Worm (Caenorhabditis elegans) whole organism, mixed stage, embryonic: ENCODE measurements around the gene pqn-37.

Source experiments
- M03D4.4 ChIP-seq: sonication (generic microtip); optimal IDR thresholded peaks from 2 replicates; lab custom pipeline; 2017; ENCODE audit warnings: mild to moderate bottlenecking, missing genetic modification characterization, missing compliant biosample characterization
- blmp-1 ChIP-seq: fragments of 150-350 bp; optimal IDR thresholded peaks from 2 replicates; lab custom pipeline; 2014; ENCODE audit warnings: missing biosample characterization, missing genetic modification characterization
- ceh-39 ChIP-seq: fragments of 150-350 bp; optimal IDR thresholded peaks from 2 replicates; lab custom pipeline; 2014; ENCODE audit warnings: missing biosample characterization, missing genetic modification characterization
- ceh-43 ChIP-seq: fragments of 200-800 bp; sonication (Bioruptor generic); optimal IDR thresholded peaks from 2 replicates; lab custom pipeline; 2018; ENCODE audit warnings: mild to moderate bottlenecking, missing genetic modification characterization, moderate library complexity, missing compliant biosample characterization
- ceh-83 ChIP-seq: fragments of 200-800 bp; sonication (Bioruptor generic); optimal IDR thresholded peaks from 2 replicates; lab custom pipeline; 2018; ENCODE audit warnings: mild to moderate bottlenecking, missing genetic modification characterization, missing compliant biosample characterization
- ces-1 ChIP-seq: fragments of 150-350 bp; optimal IDR thresholded peaks from 2 replicates; lab custom pipeline; 2014; ENCODE audit warnings: missing biosample characterization, missing genetic modification reagents, missing genetic modification characterization
- cnd-1 ChIP-seq: fragments of 200-800 bp; sonication (Bioruptor generic); optimal IDR thresholded peaks from 2 replicates; lab custom pipeline; 2018; ENCODE audit warnings: mild to moderate bottlenecking, missing genetic modification characterization, missing compliant biosample characterization
- elt-1 ChIP-seq: sonication (generic microtip); optimal IDR thresholded peaks from 2 replicates; lab custom pipeline; 2017; ENCODE audit warnings: missing genetic modification characterization, mild to moderate bottlenecking, missing compliant biosample characterization, antibody characterized with exemption, moderate library complexity, borderline replicate concordance; ENCODE audit not compliant: insufficient read depth
- ham-2 ChIP-seq: fragments of 200-800 bp; sonication (Bioruptor generic); optimal IDR thresholded peaks from 2 replicates; lab custom pipeline; 2018; ENCODE audit warnings: mild to moderate bottlenecking, missing genetic modification characterization, missing compliant biosample characterization
- hlh-1 ChIP-seq: fragments of 150-350 bp; optimal IDR thresholded peaks from 2 replicates; lab custom pipeline; 2014; ENCODE audit warnings: missing biosample characterization, missing genetic modification reagents, missing genetic modification characterization
- lin-32 ChIP-seq: fragments of 200-800 bp; sonication (Bioruptor generic); optimal IDR thresholded peaks from 2 replicates; lab custom pipeline; 2018; ENCODE audit warnings: mild to moderate bottlenecking, missing genetic modification characterization, missing compliant biosample characterization
- lsy-2 ChIP-seq: fragments of 150-350 bp; optimal IDR thresholded peaks from 2 replicates; lab custom pipeline; 2014; ENCODE audit warnings: missing biosample characterization, missing genetic modification characterization
- mab-5 ChIP-seq: fragments of 150-350 bp; optimal IDR thresholded peaks from 2 replicates; lab custom pipeline; 2014; ENCODE audit warnings: missing biosample characterization, missing genetic modification characterization
- mep-1 ChIP-seq: fragments of 150-350 bp; optimal IDR thresholded peaks from 2 replicates; lab custom pipeline; 2017; ENCODE audit warnings: missing biosample characterization, missing genetic modification reagents, missing genetic modification characterization, inconsistent platforms
- nhr-2 ChIP-seq: fragments of 150-350 bp; optimal IDR thresholded peaks from 2 replicates; lab custom pipeline; 2014; ENCODE audit warnings: missing biosample characterization, missing genetic modification characterization
- nhr-237 ChIP-seq: fragments of 150-350 bp; optimal IDR thresholded peaks from 2 replicates; lab custom pipeline; 2014; ENCODE audit warnings: missing biosample characterization, missing genetic modification characterization
- nhr-28 ChIP-seq: fragments of 150-350 bp; optimal IDR thresholded peaks from 2 replicates; lab custom pipeline; 2014; ENCODE audit warnings: missing biosample characterization, missing genetic modification characterization
- nhr-76 ChIP-seq: sonication (generic microtip); optimal IDR thresholded peaks from 2 replicates; lab custom pipeline; 2017; ENCODE audit warnings: missing biosample characterization, missing genetic modification characterization
- pha-4 ChIP-seq: fragments of 150-350 bp; optimal IDR thresholded peaks from 2 replicates; lab custom pipeline; 2018; ENCODE audit warnings: missing biosample characterization, missing genetic modification reagents, missing genetic modification characterization
- sem-2 ChIP-seq: fragments of 200-800 bp; sonication (Bioruptor generic); optimal IDR thresholded peaks from 2 replicates; lab custom pipeline; 2018; ENCODE audit warnings: mild to moderate bottlenecking, missing genetic modification characterization, missing compliant biosample characterization
- sptf-1 ChIP-seq: sonication (generic microtip); optimal IDR thresholded peaks from 2 replicates; lab custom pipeline; 2017; ENCODE audit warnings: mild to moderate bottlenecking, missing genetic modification characterization, moderate library complexity, missing compliant biosample characterization
- unc-120 ChIP-seq: sonication (generic microtip); optimal IDR thresholded peaks from 2 replicates; lab custom pipeline; 2017; ENCODE audit warnings: missing genetic modification characterization, missing compliant biosample characterization; ENCODE audit not compliant: poor library complexity, severe bottlenecking
- unc-39 ChIP-seq: fragments of 150-350 bp; optimal IDR thresholded peaks from 2 replicates; lab custom pipeline; 2014; ENCODE audit warnings: missing biosample characterization, missing genetic modification characterization
- unc-62 ChIP-seq: fragments of 150-350 bp; optimal IDR thresholded peaks from 2 replicates; lab custom pipeline; 2014; ENCODE audit warnings: missing biosample characterization, missing genetic modification reagents, missing genetic modification characterization
- zip-8 ChIP-seq: fragments of 150-350 bp; optimal IDR thresholded peaks from 2 replicates; lab custom pipeline; 2014; ENCODE audit warnings: missing biosample characterization, missing genetic modification characterization
- ztf-11 ChIP-seq: fragments of 150-350 bp; optimal IDR thresholded peaks from 2 replicates; lab custom pipeline; 2014; ENCODE audit warnings: missing biosample characterization, missing genetic modification characterization

pqn-37 gene

ce11 chrX:3289183-3289582 lies 38.9 kb upstream of the pqn-37 start, which contains the start of gene K09C4.4:
K09C4.4 (plus strand) TSS chrX:3289483.
- TF ChIP-seq unc-120 (tag; lab: Kevin White, UChicago) (no peak), unc-62 (GFP tag; lab: Kevin White, UChicago) (no peak)

DNA sequence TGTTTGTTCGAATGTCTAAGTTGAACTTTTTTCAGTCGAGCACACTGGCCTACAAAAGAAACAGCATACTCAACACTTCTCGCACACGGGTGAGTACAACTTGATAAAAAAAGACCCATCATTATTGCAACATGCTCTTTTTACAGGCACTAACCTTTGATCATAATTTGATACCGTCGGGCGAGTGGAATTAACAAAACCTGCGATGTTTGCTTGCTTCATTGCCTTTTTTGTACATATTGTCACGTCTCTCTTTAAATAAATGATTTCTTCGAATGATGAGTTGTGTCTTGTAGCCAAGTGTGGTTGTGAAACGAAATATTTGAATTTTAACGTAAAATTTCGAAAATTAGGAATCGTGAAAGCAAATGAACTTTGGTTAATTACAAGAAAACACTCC lies 35.1 kb upstream of the pqn-37 start:
- no peak for TF ChIP-seq unc-62 (GFP tag; lab: Kevin White, UChicago)
- no peak for TF ChIP-seq ces-1 (GFP tag; lab: Kevin White, UChicago)
- TF ChIP-seq ztf-11 (tag; lab: Kevin White, UChicago): no peak
- no peak for TF ChIP-seq ham-2 (GFP tag; lab: Kevin White, UChicago)
- TF ChIP-seq blmp-1 (tag; lab: Kevin White, UChicago): no peak
- TF ChIP-seq pha-4 (tag; lab: Kevin White, UChicago): no peak
- TF ChIP-seq unc-120 (tag; lab: Kevin White, UChicago): no peak
- no peak for TF ChIP-seq mab-5
- TF ChIP-seq elt-1 (tag; lab: Kevin White, UChicago): no peak
- TF ChIP-seq sptf-1 (tag; lab: Kevin White, UChicago): no peak
- no peak for TF ChIP-seq nhr-237 (tag; lab: Kevin White, UChicago)
- no peak for TF ChIP-seq unc-39 (tag; lab: Kevin White, UChicago)
- TF ChIP-seq zip-8 (tag; lab: Kevin White, UChicago): no peak
- TF ChIP-seq lin-32 (GFP tag; lab: Kevin White, UChicago): no peak
- TF ChIP-seq ceh-39 (tag; lab: Kevin White, UChicago): no peak
- no peak for TF ChIP-seq cnd-1 (tag; lab: Kevin White, UChicago)
- no peak for TF ChIP-seq nhr-76 (tag; lab: Kevin White, UChicago)
- no peak for TF ChIP-seq lsy-2 (tag; lab: Kevin White, UChicago)
- no peak for TF ChIP-seq ceh-83 (GFP tag; lab: Kevin White, UChicago)
- TF ChIP-seq ceh-43 (GFP tag; lab: Kevin White, UChicago): no peak

ce11 chrX:3284967-3285366 lies 34.6 kb upstream of the pqn-37 start:
- no peak for TF ChIP-seq zip-8 (tag; lab: Kevin White, UChicago)
- no peak for TF ChIP-seq unc-120 (tag; lab: Kevin White, UChicago)
- TF ChIP-seq lin-32 (GFP tag; lab: Kevin White, UChicago): no peak
- no peak for TF ChIP-seq hlh-1
- TF ChIP-seq nhr-28 (tag; lab: Kevin White, UChicago): no peak
- TF ChIP-seq sem-2: no peak
- TF ChIP-seq ces-1 (GFP tag; lab: Kevin White, UChicago): no peak
- no peak for TF ChIP-seq M03D4.4
- no peak for TF ChIP-seq cnd-1 (tag; lab: Kevin White, UChicago)
- no peak for TF ChIP-seq ceh-83 (GFP tag; lab: Kevin White, UChicago)
- no peak for TF ChIP-seq elt-1 (tag; lab: Kevin White, UChicago)
- TF ChIP-seq, all 35 proteins: peak for 0

DNA sequence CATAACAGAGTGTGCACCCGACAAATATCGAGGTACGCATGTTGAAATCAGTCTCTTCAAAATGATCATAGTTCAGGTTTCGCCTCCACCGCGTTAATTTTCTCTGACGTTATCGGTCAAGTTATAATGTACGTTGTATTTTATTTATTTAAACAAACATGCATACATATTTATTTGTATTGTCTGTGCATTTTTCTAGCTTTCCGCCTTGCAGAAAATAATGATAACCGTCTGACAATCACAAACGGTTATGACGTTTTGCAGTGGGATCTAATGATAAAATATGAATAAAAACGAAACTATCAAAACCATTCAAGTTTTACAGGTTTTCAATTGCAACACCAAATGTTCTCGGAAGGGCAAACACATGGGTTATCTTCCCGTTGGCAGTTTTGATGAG lies 32.9 kb upstream of the pqn-37 start:
- no peak for TF ChIP-seq cnd-1 (tag; lab: Kevin White, UChicago)
- no peak for TF ChIP-seq mep-1 (tag; lab: Kevin White, UChicago)
- no peak for TF ChIP-seq ham-2 (GFP tag; lab: Kevin White, UChicago)
- no peak for TF ChIP-seq ceh-83 (GFP tag; lab: Kevin White, UChicago)
- no peak for TF ChIP-seq nhr-76 (tag; lab: Kevin White, UChicago)

- TF ChIP-seq zip-8 (tag; lab: Kevin White, UChicago) (no peak), ztf-11 (tag; lab: Kevin White, UChicago) (no peak), blmp-1 (tag; lab: Kevin White, UChicago) (no peak)
These were observed 32.0 kb upstream of the pqn-37 start, which contains the start of gene K09C4.5 for ce11 chrX:3282306-3282705. K09C4.5 (plus strand) TSS chrX:3282631.

- TF ChIP-seq ceh-43 (GFP tag; lab: Kevin White, UChicago): no peak
- TF ChIP-seq mep-1 (tag; lab: Kevin White, UChicago): no peak
- no peak for TF ChIP-seq nhr-2 (tag; lab: Kevin White, UChicago)
- TF ChIP-seq nhr-28 (tag; lab: Kevin White, UChicago): no peak
- no peak for TF ChIP-seq elt-1 (tag; lab: Kevin White, UChicago)
- TF ChIP-seq hlh-1: no peak
- no peak for TF ChIP-seq nhr-76 (tag; lab: Kevin White, UChicago)
These were observed 29.8 kb upstream of the pqn-37 start, which contains the start of gene K09C4.10 for ce11 chrX:3280130-3280529. K09C4.10 (minus strand) TSS chrX:3280230.
